Worm (Caenorhabditis elegans): ENCODE measurements around the gene clh-6.

ce11 chrV:12103920-12104319, 40.8 kb upstream of the clh-6 start, which contains the start of gene nhr-153:
- TF ChIP-seq mcd-1 (GFP tag; IDR thresholded peaks at IDR 0.05) (no peak), ZK185.1 (tag; optimal IDR thresholded peaks at IDR 0.05; ENCODE audit: poor library complexity, severe bottlenecking) (no peak), unc-62 (GFP tag; optimal IDR thresholded peaks at IDR 0.05) (no peak), let-526 (GFP tag; IDR thresholded peaks at IDR 0.05) (no peak)

All from whole organism, young adult.